Worm (Caenorhabditis elegans) whole organism, L4/young adult: ENCODE measurements around the gene srx-131.

Experiments used
- dao-5 ChIP-seq: sonication (generic microtip); optimal IDR thresholded peaks from 2 replicates; lab custom pipeline; 2016; ENCODE audit warnings: missing genotype, missing genetic modification characterization, moderate library complexity, missing compliant biosample characterization
- him-1 ChIP-seq: sonication (generic microtip); optimal IDR thresholded peaks from 2 replicates; lab custom pipeline; 2016; ENCODE audit warnings: missing genotype, missing genetic modification reagents, missing genetic modification characterization, missing compliant biosample characterization

- TF ChIP-seq dao-5 (tag; lab: Kevin White, UChicago) (no peak), him-1 (tag; lab: Kevin White, UChicago) (no peak)
Observed at ce11 chrV:13799190-13799589, 46.0 kb upstream of the srx-131 start.
